Fruit fly (Drosophila melanogaster) whole organism, embryonic: ENCODE results near the gene CG18302.

Source experiments
- Abd-B ChIP-seq: fragments of 200-800 bp; sonication (Bioruptor generic); optimal IDR thresholded peaks from 2 replicates; lab custom pipeline; 2018; ENCODE audit warnings: missing biosample characterization, mild to moderate bottlenecking, missing genetic modification characterization, moderate library complexity
- Atf3 ChIP-seq: fragments of 200-800 bp; sonication (Bioruptor generic); optimal IDR thresholded peaks from 3 replicates; lab custom pipeline; 2016; ENCODE audit warnings: missing biosample characterization, missing genetic modification characterization
- CG10267 ChIP-seq: fragments of 200-800 bp; sonication (Bioruptor generic); optimal IDR thresholded peaks from 2 replicates; lab custom pipeline; 2018; ENCODE audit warnings: missing biosample characterization, mild to moderate bottlenecking, missing genetic modification characterization, moderate library complexity
- CG10321 ChIP-seq: fragments of 200-800 bp; sonication (Bioruptor generic); IDR thresholded peaks from 2 replicates; pipeline ENCODE4 v1.3.6; 2022; ENCODE audit warnings: missing biosample characterization, missing genetic modification characterization
- CG11695 ChIP-seq: fragments of 200-800 bp; sonication (Bioruptor generic); IDR thresholded peaks from 3 replicates; pipeline ENCODE4 v1.3.6; 2022; ENCODE audit warnings: missing biosample characterization, missing genetic modification characterization
- CG11696 ChIP-seq: fragments of 200-800 bp; sonication (Bioruptor generic); IDR thresholded peaks from 2 replicates; pipeline ENCODE4 v1.3.6; 2022; ENCODE audit warnings: missing biosample characterization, missing genetic modification characterization
- CG13424 ChIP-seq: fragments of 200-800 bp; sonication (Bioruptor generic); optimal IDR thresholded peaks from 2 replicates; lab custom pipeline; 2019; ENCODE audit warnings: missing biosample characterization, mild to moderate bottlenecking, missing genetic modification characterization, moderate library complexity
- CG14441 ChIP-seq: fragments of 200-800 bp; sonication (Bioruptor generic); IDR thresholded peaks from 2 replicates; pipeline ENCODE4 v1.3.6; 2022; ENCODE audit warnings: missing biosample characterization, missing genetic modification characterization
- CG14965 ChIP-seq: fragments of 200-800 bp; sonication (Bioruptor generic); optimal IDR thresholded peaks from 2 replicates; lab custom pipeline; 2016; ENCODE audit warnings: missing biosample characterization, missing genetic modification characterization, borderline replicate concordance
- CG15011 ChIP-seq: fragments of 200-800 bp; sonication (Bioruptor generic); optimal IDR thresholded peaks from 3 replicates; lab custom pipeline; 2018; ENCODE audit warnings: missing biosample characterization, mild to moderate bottlenecking, missing genetic modification characterization
- CG15696 ChIP-seq: fragments of 200-800 bp; sonication (Bioruptor generic); optimal IDR thresholded peaks from 2 replicates; lab custom pipeline; 2019; ENCODE audit warnings: missing biosample characterization, mild to moderate bottlenecking, missing genetic modification characterization, moderate library complexity
- CG16863 ChIP-seq: fragments of 200-800 bp; sonication (Bioruptor generic); optimal IDR thresholded peaks from 3 replicates; lab custom pipeline; 2016; ENCODE audit warnings: missing biosample characterization, missing genetic modification characterization
- CG17385 ChIP-seq: fragments of 200-800 bp; sonication (Bioruptor generic); optimal IDR thresholded peaks from 3 replicates; lab custom pipeline; 2018; ENCODE audit warnings: missing biosample characterization, mild to moderate bottlenecking, missing genetic modification characterization
- CG2120 ChIP-seq: fragments of 200-800 bp; sonication (Bioruptor generic); optimal IDR thresholded peaks from 3 replicates; lab custom pipeline; 2016; ENCODE audit warnings: missing biosample characterization, missing genetic modification characterization
- CG3163 ChIP-seq: fragments of 200-800 bp; sonication (Bioruptor generic); optimal IDR thresholded peaks from 3 replicates; lab custom pipeline; 2016; ENCODE audit warnings: missing biosample characterization, missing genetic modification characterization
- CG3281 ChIP-seq: fragments of 200-800 bp; sonication (Bioruptor generic); optimal IDR thresholded peaks from 3 replicates; lab custom pipeline; 2017; ENCODE audit warnings: missing biosample characterization, mild to moderate bottlenecking, missing genetic modification characterization
- CG34376 ChIP-seq: fragments of 200-800 bp; sonication (Bioruptor generic); optimal IDR thresholded peaks from 2 replicates; lab custom pipeline; 2018; ENCODE audit warnings: missing biosample characterization, mild to moderate bottlenecking, missing genetic modification characterization
- CG7963 ChIP-seq: fragments of 200-800 bp; sonication (Bioruptor generic); IDR thresholded peaks from 3 replicates; pipeline ENCODE4 v1.3.6; 2022; ENCODE audit warnings: missing biosample characterization, missing genetic modification characterization; ENCODE audit not compliant: partially characterized antibody
- CG8359 ChIP-seq: fragments of 200-800 bp; sonication (Bioruptor generic); optimal IDR thresholded peaks from 2 replicates; lab custom pipeline; 2017; ENCODE audit warnings: missing biosample characterization, mild to moderate bottlenecking, missing genetic modification characterization, borderline replicate concordance
- D19B ChIP-seq: fragments of 200-800 bp; sonication (Bioruptor generic); optimal IDR thresholded peaks from 2 replicates; lab custom pipeline; 2017; ENCODE audit warnings: missing biosample characterization, mild to moderate bottlenecking, missing genetic modification characterization
- Drgx ChIP-seq: fragments of 200-800 bp; sonication (Bioruptor generic); IDR thresholded peaks from 2 replicates; pipeline ENCODE4 v1.3.6; 2022; ENCODE audit warnings: missing biosample characterization, missing genetic modification characterization
- Hmx ChIP-seq: fragments of 200-800 bp; sonication (Bioruptor generic); optimal IDR thresholded peaks from 2 replicates; lab custom pipeline; 2016; ENCODE audit warnings: missing biosample characterization, missing genetic modification characterization
- MBD-R2 ChIP-seq: fragments of 200-800 bp; sonication (Bioruptor generic); IDR thresholded peaks from 2 replicates; pipeline ENCODE4 v1.3.6; 2022; ENCODE audit warnings: missing biosample characterization, missing genetic modification characterization
- Myb ChIP-seq: fragments of 200-800 bp; sonication (Bioruptor generic); optimal IDR thresholded peaks from 2 replicates; lab custom pipeline; 2016; ENCODE audit warnings: missing biosample characterization, missing genetic modification characterization
- Opbp ChIP-seq: fragments of 200-800 bp; sonication (Bioruptor generic); IDR thresholded peaks from 3 replicates; pipeline ENCODE4 v1.3.6; 2022; ENCODE audit warnings: missing biosample characterization, missing genetic modification characterization; ENCODE audit not compliant: partially characterized antibody
- Ravus ChIP-seq: fragments of 200-800 bp; sonication (Bioruptor generic); IDR thresholded peaks from 2 replicates; pipeline ENCODE4 v1.3.6; 2022; ENCODE audit warnings: missing biosample characterization, missing genetic modification characterization
- Side ChIP-seq: fragments of 200-800 bp; sonication (Bioruptor generic); optimal IDR thresholded peaks from 2 replicates; lab custom pipeline; 2016; ENCODE audit warnings: missing biosample characterization, missing genetic modification characterization
- Xrp1 ChIP-seq: fragments of 200-800 bp; sonication (Bioruptor generic); IDR thresholded peaks from 2 replicates; pipeline ENCODE4 v1.3.6; 2022; ENCODE audit warnings: missing biosample characterization, missing genetic modification characterization
- abd-A ChIP-seq: fragments of 200-800 bp; sonication (Bioruptor generic); optimal IDR thresholded peaks from 3 replicates; lab custom pipeline; 2019; ENCODE audit warnings: missing biosample characterization, mild to moderate bottlenecking, missing genetic modification characterization, moderate library complexity
- ara ChIP-seq: fragments of 200-800 bp; sonication (Bioruptor generic); IDR thresholded peaks from 2 replicates; pipeline ENCODE4 v1.3.6; 2022; ENCODE audit warnings: missing biosample characterization, missing genetic modification characterization
- cato ChIP-seq: fragments of 200-800 bp; sonication (Bioruptor generic); optimal IDR thresholded peaks from 2 replicates; lab custom pipeline; 2016; ENCODE audit warnings: missing biosample characterization, missing genetic modification characterization, borderline replicate concordance
- ci ChIP-seq: fragments of 200-800 bp; sonication (Bioruptor generic); IDR thresholded peaks from 3 replicates; pipeline ENCODE4 v1.3.6; 2022; ENCODE audit warnings: missing biosample characterization, missing genetic modification characterization
- crol ChIP-seq: fragments of 200-800 bp; sonication (Bioruptor generic); IDR thresholded peaks from 2 replicates; pipeline ENCODE4 v1.3.6; 2022; ENCODE audit warnings: missing biosample characterization, missing genetic modification characterization
- crp ChIP-seq, 2 experiments: fragments of 200-800 bp; sonication (Bioruptor generic); optimal IDR thresholded peaks; 2 replicates in 1 of 2; 3 replicates in 1 of 2; lab custom pipeline; 2017; ENCODE audit warnings: missing biosample characterization in 2 of 2, missing genetic modification characterization in 2 of 2, mild to moderate bottlenecking in 1 of 2, moderate library complexity in 1 of 2
- dpn ChIP-seq, 2 experiments: fragments of 200-800 bp; sonication (Bioruptor generic); optimal IDR thresholded peaks; 3 replicates each; lab custom pipeline; 2016; ENCODE audit warnings: missing biosample characterization in 2 of 2, missing genetic modification characterization in 2 of 2
- gcm ChIP-seq: fragments of 200-800 bp; sonication (Bioruptor generic); optimal IDR thresholded peaks from 2 replicates; lab custom pipeline; 2019; ENCODE audit warnings: missing biosample characterization, mild to moderate bottlenecking, missing genetic modification characterization, moderate library complexity
- lmd ChIP-seq: fragments of 200-800 bp; sonication (Bioruptor generic); IDR thresholded peaks from 2 replicates; pipeline ENCODE4 v1.3.6; 2022; ENCODE audit warnings: missing biosample characterization, missing genetic modification characterization
- odd ChIP-seq: fragments of 200-800 bp; sonication (Bioruptor generic); optimal IDR thresholded peaks from 2 replicates; lab custom pipeline; 2017; ENCODE audit warnings: missing biosample characterization, mild to moderate bottlenecking, missing genetic modification characterization
- pfk ChIP-seq: fragments of 200-800 bp; sonication (Bioruptor generic); optimal IDR thresholded peaks from 2 replicates; lab custom pipeline; 2018; ENCODE audit warnings: missing biosample characterization, mild to moderate bottlenecking, missing genetic modification characterization, moderate library complexity
- pho ChIP-seq: fragments of 200-800 bp; sonication (Bioruptor generic); optimal IDR thresholded peaks from 2 replicates; lab custom pipeline; 2016; ENCODE audit warnings: missing biosample characterization, missing genetic modification characterization
- pum ChIP-seq: fragments of 200-800 bp; sonication (Bioruptor generic); optimal IDR thresholded peaks from 2 replicates; lab custom pipeline; 2016; ENCODE audit warnings: missing biosample characterization, missing genetic modification characterization
- shn ChIP-seq: fragments of 200-800 bp; sonication (Bioruptor generic); optimal IDR thresholded peaks from 3 replicates; lab custom pipeline; 2016; ENCODE audit warnings: missing biosample characterization, missing genetic modification characterization
- tll ChIP-seq, 2 experiments: fragments of 200-800 bp in 1 of 2; fragments of >200 bp in 1 of 2; sonication (Bioruptor generic) in 1 of 2; optimal IDR thresholded peaks; 2 replicates each; lab custom pipeline; 2017 to 2019; ENCODE audit warnings: missing biosample characterization in 2 of 2, missing genetic modification characterization in 2 of 2, mild to moderate bottlenecking in 1 of 2, moderate library complexity in 1 of 2
- toy ChIP-seq: fragments of 200-800 bp; sonication (Bioruptor generic); IDR thresholded peaks from 2 replicates; pipeline ENCODE4 v1.3.6; 2022; ENCODE audit warnings: missing biosample characterization, missing genetic modification characterization
- trem ChIP-seq: fragments of 200-800 bp; optimal IDR thresholded peaks from 3 replicates; lab custom pipeline; 2019; ENCODE audit warnings: missing biosample characterization, mild to moderate bottlenecking, missing genetic modification characterization, moderate library complexity
- tx ChIP-seq: fragments of 200-800 bp; sonication (Bioruptor generic); optimal IDR thresholded peaks from 2 replicates; lab custom pipeline; 2016; ENCODE audit warnings: missing biosample characterization, missing genetic modification characterization
- wdn ChIP-seq: fragments of 200-800 bp; sonication (Bioruptor generic); IDR thresholded peaks from 2 replicates; pipeline ENCODE4 v1.3.6; 2022; ENCODE audit warnings: missing biosample characterization, missing genetic modification characterization
- z ChIP-seq: fragments of 200-800 bp; sonication (Bioruptor generic); IDR thresholded peaks from 3 replicates; pipeline ENCODE4 v1.3.6; 2022; ENCODE audit warnings: missing biosample characterization, missing genetic modification characterization
- zen ChIP-seq: fragments of 200-800 bp; sonication (Bioruptor generic); optimal IDR thresholded peaks from 3 replicates; lab custom pipeline; 2018; ENCODE audit warnings: missing biosample characterization, mild to moderate bottlenecking, missing genetic modification characterization, moderate library complexity

The CG18302 gene

DNA sequence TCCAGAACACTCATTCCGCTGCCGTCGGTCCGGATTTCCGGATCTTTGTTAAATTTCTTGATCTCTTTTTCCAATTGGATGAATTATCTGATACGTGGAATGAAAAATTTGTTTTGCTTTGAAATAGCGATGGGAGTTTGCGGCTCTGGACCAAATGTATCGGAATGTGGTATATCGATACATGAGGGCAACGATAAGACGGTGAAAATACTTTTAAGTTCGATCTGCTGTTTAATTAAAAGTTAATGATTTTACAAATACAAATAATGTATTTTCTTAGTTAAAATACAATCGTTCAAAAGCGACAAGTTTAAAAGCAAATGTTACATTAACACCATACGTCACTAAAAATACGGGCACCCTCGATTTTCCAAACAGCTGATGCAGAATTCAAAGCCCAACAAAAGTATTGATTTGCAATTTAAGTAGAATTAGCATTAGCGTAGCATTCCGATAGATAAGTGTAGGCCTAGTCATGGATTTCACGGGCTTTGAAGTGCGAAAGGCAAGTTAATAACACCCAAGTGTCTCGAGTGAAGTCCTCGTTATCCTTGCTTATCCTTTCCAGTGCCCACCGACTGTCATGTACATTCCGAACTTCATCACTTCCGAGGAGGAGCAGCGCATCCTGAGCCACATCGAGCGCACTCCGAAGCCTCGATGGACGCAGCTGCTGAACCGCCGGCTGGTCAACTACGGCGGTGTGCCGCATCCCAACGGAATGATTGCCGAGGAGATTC lies 45.5 kb upstream of the CG18302 start, which contains the start of the genes Cog4 and CG6144 (continued):
- TF ChIP-seq Ravus (GFP tag; lab: Robert Waterston, UW) (no peak), cato (GFP tag; lab: Kevin White, UChicago) (no peak), toy (GFP tag; lab: Robert Waterston, UW) (no peak), Atf3 (GFP tag; lab: Kevin White, UChicago) (no peak), crp (GFP tag; optimal IDR thresholded peaks at IDR 0.05; lab: Kevin White, UChicago) (peak; percentile 68 to 95), ara (GFP tag; lab: Robert Waterston, UW) (no peak), dpn (GFP tag; optimal IDR thresholded peaks at IDR 0.05; lab: Kevin White, UChicago) (peak; percentile 4 to 6), tll (GFP tag; optimal IDR thresholded peaks at IDR 0.05; lab: Kevin White, UChicago) (peak in 1 of 2 experiments; percentile 78), CG11695 (GFP tag; lab: Robert Waterston, UW) (no peak), gcm (GFP tag; lab: Kevin White, UChicago) (no peak), abd-A (tag; lab: Kevin White, UChicago) (no peak), CG2120 (peak; percentile 54), CG34376 (GFP tag; lab: Kevin White, UChicago) (no peak), CG15696 (tag; lab: Kevin White, UChicago) (no peak), lmd (GFP tag; lab: Robert Waterston, UW) (no peak), CG16863 (GFP tag; lab: Kevin White, UChicago) (peak; percentile 21), pum (peak; percentile 56), zen (tag; lab: Kevin White, UChicago) (no peak), crol (GFP tag; lab: Robert Waterston, UW) (no peak), MBD-R2 (peak; percentile 87), Opbp (peak; percentile 68), ci (GFP tag; lab: Robert Waterston, UW) (0 out of 3 replicates have a peak, but pooled peaks have one; percentile 34), Xrp1 (GFP tag; lab: Robert Waterston, UW) (peak; percentile 53; the same call in 1 of the 2 replicates), trem (tag; lab: Kevin White, UChicago) (peak; percentile 57), CG14965 (GFP tag; lab: Kevin White, UChicago) (no peak), D19B (GFP tag; lab: Kevin White, UChicago) (no peak), Myb (GFP tag; lab: Kevin White, UChicago) (no peak), CG3281 (GFP tag; lab: Kevin White, UChicago) (no peak), CG8359 (GFP tag; lab: Kevin White, UChicago) (no peak), Side (peak; percentile 33), odd (GFP tag; lab: Kevin White, UChicago) (no peak), CG14441 (peak; percentile 19; the same call in 1 of the 2 replicates), CG10321 (GFP tag; lab: Robert Waterston, UW) (no peak), CG11696 (GFP tag; lab: Robert Waterston, UW) (no peak), CG13424 (peak; percentile 30), Drgx (GFP tag; lab: Robert Waterston, UW) (no peak), Hmx (peak; percentile 41), CG3163 (GFP tag; lab: Kevin White, UChicago) (no peak), tx (GFP tag; lab: Kevin White, UChicago) (no peak), CG10267 (tag; lab: Kevin White, UChicago) (peak; percentile 54), CG15011 (GFP tag; lab: Kevin White, UChicago) (no peak), shn (GFP tag; lab: Kevin White, UChicago) (no peak), wdn (no peak), CG17385 (GFP tag; lab: Kevin White, UChicago) (no peak), pho (GFP tag; lab: Kevin White, UChicago) (no peak), Abd-B (GFP tag; lab: Kevin White, UChicago) (no peak), z (GFP tag; lab: Robert Waterston, UW) (no peak), pfk (no peak), CG7963 (GFP tag; lab: Robert Waterston, UW) (0 out of 3 replicates have a peak, but pooled peaks have one; percentile 47)
